Fruit fly (Drosophila melanogaster): Measurements from ENCODE around the gene fz2.

fz2 gene

dm6 chr3L:19132586-19132985 lies 102.6 kb downstream of the fz2 start (continued):
- peak; percentile 45; the same call in 1 of the 2 replicates for TF ChIP-seq CG11247 (GFP tag; IDR thresholded peaks at IDR 0.05)
- TF ChIP-seq CG7987 (GFP tag; optimal IDR thresholded peaks at IDR 0.05), result peak; percentile 42
- peak; percentile 58 for TF ChIP-seq ATbp (GFP tag; optimal IDR thresholded peaks at IDR 0.05)
- peak; percentile 59 for TF ChIP-seq CG13296 (GFP tag; optimal IDR thresholded peaks at IDR 0.05)
- no peak for TF ChIP-seq CG4282 (GFP tag; optimal IDR thresholded peaks at IDR 0.05)
- no peak for TF ChIP-seq usp (GFP tag; optimal IDR thresholded peaks at IDR 0.05)
- TF ChIP-seq CG34224 (GFP tag; IDR thresholded peaks at IDR 0.05; ENCODE audit: partially characterized antibody), result no peak
- TF ChIP-seq hkb (optimal IDR thresholded peaks at IDR 0.05), result no peak
- TF ChIP-seq hkb (GFP tag; IDR thresholded peaks at IDR 0.05), result peak; percentile 26; the same call in 1 of the 2 replicates
- no peak for TF ChIP-seq Adf1 (GFP tag; IDR thresholded peaks at IDR 0.05)
- TF ChIP-seq CG8290 (GFP tag; optimal IDR thresholded peaks at IDR 0.05), result no peak
- TF ChIP-seq CG8290 (tag; optimal IDR thresholded peaks at IDR 0.05), result peak in 1 of 2 experiments; percentile 50
- no peak for TF ChIP-seq dati (GFP tag; IDR thresholded peaks at IDR 0.05)
- TF ChIP-seq CG7357 (GFP tag; IDR thresholded peaks at IDR 0.05), result no peak
- TF ChIP-seq phol (tag; optimal IDR thresholded peaks at IDR 0.05), result peak; percentile 69
- TF ChIP-seq CG6813 (GFP tag; optimal IDR thresholded peaks at IDR 0.05), result peak; percentile 53
- TF ChIP-seq Lpt (GFP tag; optimal IDR thresholded peaks at IDR 0.05), result no peak
- TF ChIP-seq Nf-YA (GFP tag; IDR thresholded peaks at IDR 0.05), result no peak
- peak; percentile 45; the same call in 1 of the 2 replicates for TF ChIP-seq ranshi (GFP tag; IDR thresholded peaks at IDR 0.05)
- no peak for TF ChIP-seq CG9437 (GFP tag; optimal IDR thresholded peaks at IDR 0.05)
- peak; percentile 48; the same call in 1 of the 3 replicates for TF ChIP-seq Mrtf (GFP tag; IDR thresholded peaks at IDR 0.05)
- no peak for TF ChIP-seq D (optimal IDR thresholded peaks at IDR 0.05)
- TF ChIP-seq D (GFP tag; optimal IDR thresholded peaks at IDR 0.05), result peak; percentile 25
- peak; percentile 13 for TF ChIP-seq ewg (GFP tag; optimal IDR thresholded peaks at IDR 0.05)
- TF ChIP-seq Sox100B (GFP tag; optimal IDR thresholded peaks at IDR 0.05), result peak; percentile 13
- TF ChIP-seq CG17568 (GFP tag; optimal IDR thresholded peaks at IDR 0.05), result peak; percentile 0
- TF ChIP-seq crp (GFP tag; optimal IDR thresholded peaks at IDR 0.05), result no peak
- peak; percentile 54 for TF ChIP-seq CG15514 (GFP tag; optimal IDR thresholded peaks at IDR 0.05)
- TF ChIP-seq zfh2 (GFP tag; optimal IDR thresholded peaks at IDR 0.05), result no peak
- no peak for TF ChIP-seq tgo (GFP tag; IDR thresholded peaks at IDR 0.05)
- no peak for TF ChIP-seq CG30020 (tag; optimal IDR thresholded peaks at IDR 0.05)
- no peak for TF ChIP-seq jing (GFP tag; optimal IDR thresholded peaks at IDR 0.05)
- TF ChIP-seq ci (GFP tag; IDR thresholded peaks at IDR 0.05), result peak; percentile 78; the same call in 2 of the 3 replicates
- no peak for TF ChIP-seq p53 (GFP tag; optimal IDR thresholded peaks at IDR 0.05)
- peak; percentile 26; the same call in 1 of the 2 replicates for TF ChIP-seq HLH3B (GFP tag; IDR thresholded peaks at IDR 0.05)
- TF ChIP-seq Ptx1 (GFP tag; IDR thresholded peaks at IDR 0.05), result 0 out of 2 replicates have a peak, but pooled peaks have one; percentile 9
- peak; percentile 24 for TF ChIP-seq ac (GFP tag; optimal IDR thresholded peaks at IDR 0.05)
- no peak for TF ChIP-seq crc (GFP tag; optimal IDR thresholded peaks at IDR 0.05)
- TF ChIP-seq CG10543 (GFP tag; optimal IDR thresholded peaks at IDR 0.05), result peak; percentile 45
- peak; percentile 8 for TF ChIP-seq CG2678 (tag; optimal IDR thresholded peaks at IDR 0.05)
- no peak for TF ChIP-seq ro (GFP tag; IDR thresholded peaks at IDR 0.05)
- TF ChIP-seq mirr (GFP tag; optimal IDR thresholded peaks at IDR 0.05), result peak; percentile 70
- 0 out of 2 replicates have a peak, but pooled peaks have one; percentile 42 for TF ChIP-seq Awh (GFP tag; IDR thresholded peaks at IDR 0.05)
- TF ChIP-seq Ada2b (GFP tag; IDR thresholded peaks at IDR 0.05), result peak; percentile 28; the same call in 1 of the 2 replicates
- TF ChIP-seq Doc2 (GFP tag; IDR thresholded peaks at IDR 0.05), result no peak
- TF ChIP-seq chif (GFP tag; optimal IDR thresholded peaks at IDR 0.05), result no peak
- no peak for TF ChIP-seq CG1832 (GFP tag; optimal IDR thresholded peaks at IDR 0.05)
- TF ChIP-seq lola (GFP tag; optimal IDR thresholded peaks at IDR 0.05), result no peak
- peak; percentile 77 for TF ChIP-seq Ets97D (GFP tag; optimal IDR thresholded peaks at IDR 0.05)
- peak; percentile 17 for TF ChIP-seq CG9727 (GFP tag; optimal IDR thresholded peaks at IDR 0.05)
- peak; percentile 55 for TF ChIP-seq odd (GFP tag; optimal IDR thresholded peaks at IDR 0.05)
- no peak for TF ChIP-seq yki (optimal IDR thresholded peaks at IDR 0.05)
